Worm (Caenorhabditis elegans): ENCODE results near the gene cyp-35C1.

DNA sequence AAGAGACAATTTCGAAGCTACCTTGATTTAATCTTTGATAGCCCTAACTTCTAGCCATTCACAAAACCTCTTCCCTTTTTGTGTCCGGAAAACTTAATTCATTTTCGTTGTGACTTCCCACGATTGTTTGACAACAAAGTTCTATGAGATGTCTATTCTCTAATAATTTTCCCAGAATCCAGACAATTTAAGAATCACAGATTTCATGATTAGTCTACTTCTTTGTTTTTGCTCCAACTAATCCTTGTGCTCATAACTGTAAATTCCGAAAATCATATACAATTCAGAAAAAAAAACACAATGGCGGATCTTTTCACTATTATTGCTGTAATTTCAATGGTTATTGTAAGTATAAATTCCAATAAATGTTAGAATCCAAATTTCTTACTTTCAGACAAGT is 35.8 kb downstream of the cyp-35C1 start, which contains the start of gene srx-137:
- TF ChIP-seq nhr-237 (tag; optimal IDR thresholded peaks at IDR 0.05) (no peak), ceh-16 (tag; optimal IDR thresholded peaks at IDR 0.05) (no peak), nhr-77 (tag; optimal IDR thresholded peaks at IDR 0.05) (no peak)

All from whole organism, L2 larva.